Worm (Caenorhabditis elegans): ENCODE results near the gene srj-19.

DNA sequence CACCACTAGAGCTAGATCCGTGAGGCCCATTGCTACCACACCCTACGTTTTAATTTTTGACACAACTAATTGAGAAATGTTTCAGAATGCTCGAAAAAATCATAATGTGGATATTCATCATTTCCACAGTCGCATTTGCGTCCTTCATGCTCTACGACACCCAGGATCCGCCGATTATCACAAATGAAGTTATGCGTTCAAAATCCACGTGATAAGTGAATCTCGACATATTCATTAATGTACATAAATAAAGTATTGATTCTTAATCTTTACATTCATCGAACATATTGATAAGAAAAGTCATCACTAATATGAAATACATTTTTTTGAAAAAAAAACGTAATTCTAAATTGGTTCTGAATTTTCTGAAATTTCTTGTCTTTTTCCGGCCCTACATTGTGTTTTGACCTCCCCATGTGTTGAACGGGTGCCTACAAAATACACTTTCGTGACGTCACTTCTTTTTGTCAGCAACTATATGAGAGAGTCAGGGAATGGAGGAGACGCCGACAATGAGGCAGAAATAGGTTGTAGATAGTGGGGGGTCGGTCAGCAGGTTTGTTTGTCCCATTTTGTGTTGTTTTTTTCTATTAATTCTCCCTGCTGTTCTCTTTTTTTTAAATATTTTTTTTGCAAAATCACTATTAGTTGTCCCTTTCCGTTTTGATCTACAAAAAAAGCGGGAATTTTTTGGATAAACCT is 44.6 kb upstream of the srj-19 start, which contains the start of gene F53E10.1:
- TF ChIP-seq unc-62 (GFP tag; optimal IDR thresholded peaks at IDR 0.05) (no peak), eor-1 (tag; optimal IDR thresholded peaks at IDR 0.05) (no peak), snpc-4 (tag; optimal IDR thresholded peaks at IDR 0.05) (no peak), nhr-237 (tag; optimal IDR thresholded peaks at IDR 0.05) (no peak), elt-1 (tag; optimal IDR thresholded peaks at IDR 0.05) (no peak), nhr-77 (tag; optimal IDR thresholded peaks at IDR 0.05) (no peak), elt-3 (tag; optimal IDR thresholded peaks at IDR 0.05) (no peak), lin-15B (tag; optimal IDR thresholded peaks at IDR 0.05) (no peak), daf-12 (tag; optimal IDR thresholded peaks at IDR 0.05) (no peak), aly-2 (tag; optimal IDR thresholded peaks at IDR 0.05) (no peak), fos-1 (tag; optimal IDR thresholded peaks at IDR 0.05) (no peak), fkh-10 (GFP tag; optimal IDR thresholded peaks at IDR 0.05) (no peak)

Data from whole organism, L3 larva.